Fruit fly (Drosophila melanogaster) Kc167 (cell line): ENCODE measurements around the gene ppk10.

Experiments
- Myc ChIP-seq: fragments of >200 bp; optimal IDR thresholded peaks from 2 replicates; lab custom pipeline; 2017; ENCODE audit warnings: missing external identifiers
- Sin3A ChIP-seq: fragments of >200 bp; optimal IDR thresholded peaks from 2 replicates; lab custom pipeline; 2018; ENCODE audit warnings: missing external identifiers
- h ChIP-seq: fragments of >200 bp; optimal IDR thresholded peaks from 3 replicates; lab custom pipeline; 2018; ENCODE audit warnings: missing external identifiers
- psq ChIP-seq: fragments of >200 bp; optimal IDR thresholded peaks from 2 replicates; lab custom pipeline; 2017; ENCODE audit warnings: missing external identifiers
- ttk ChIP-seq: sonication (Bioruptor generic); optimal IDR thresholded peaks from 2 replicates; lab custom pipeline; 2017; ENCODE audit warnings: missing external identifiers

DNA sequence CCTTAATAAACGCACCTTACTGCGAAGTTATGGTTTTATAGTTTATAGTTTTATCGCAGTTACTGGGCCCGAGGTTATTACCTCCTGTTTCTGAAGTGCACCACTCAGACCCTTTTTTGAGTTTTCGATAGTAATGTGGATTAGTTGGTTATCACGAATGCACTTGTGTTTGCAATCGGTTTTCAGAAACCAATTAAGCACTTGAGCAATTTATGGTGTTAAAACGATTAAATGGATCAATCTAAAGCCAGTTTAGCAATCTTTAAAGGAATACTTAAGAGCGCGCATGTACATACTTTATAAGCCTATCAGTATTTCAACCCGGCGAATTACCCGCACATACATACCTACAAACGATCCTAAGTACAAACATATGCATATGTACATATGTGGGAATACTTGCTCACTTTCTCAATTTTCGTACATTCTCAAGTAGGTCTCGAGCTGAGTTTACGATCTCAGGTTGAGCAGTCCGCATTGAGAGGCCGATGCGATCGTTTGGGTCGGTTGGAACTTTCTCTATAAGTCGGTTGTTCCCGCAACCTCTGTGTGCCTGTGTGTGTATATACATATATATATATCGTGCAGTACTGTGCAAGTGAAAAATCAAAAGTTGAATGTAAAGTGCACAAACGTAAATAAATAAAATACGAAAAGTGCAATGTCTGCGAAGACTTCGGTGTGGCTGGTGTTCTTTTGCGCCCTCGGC lies 5.1 kb upstream of the ppk10 start, which contains the start of the genes LManI and LManII:
- no peak for TF ChIP-seq h (lab: Kevin White, UChicago)
- TF ChIP-seq Sin3A (lab: Kevin White, UChicago) = no peak
- no peak for TF ChIP-seq psq (lab: Kevin White, UChicago)
- TF ChIP-seq ttk (lab: Kevin White, UChicago) = no peak
- no peak for TF ChIP-seq Myc
